Worm (Caenorhabditis elegans) whole organism, L4 larva: Measurements from ENCODE around the gene tag-234.

ENCODE experiments used
- F26F4.8 ChIP-seq: fragments of 200-800 bp; sonication (Bioruptor generic); conservative IDR thresholded peaks from 2 replicates; pipeline ENCODE4 v1.3.6; 2022; ENCODE audit warnings: missing genetic modification characterization, missing compliant biosample characterization
- T26A8.4 ChIP-seq: fragments of 200-800 bp; sonication (Bioruptor generic); IDR thresholded peaks from 2 replicates; pipeline ENCODE4 v1.3.6; 2022; ENCODE audit warnings: missing genetic modification characterization, missing compliant biosample characterization
- Y105C5A.15 ChIP-seq: fragments of 200-800 bp; sonication (Bioruptor generic); IDR thresholded peaks from 2 replicates; pipeline ENCODE4 v1.3.6; 2022; ENCODE audit warnings: missing genetic modification characterization, missing compliant biosample characterization
- Y5F2A.4 ChIP-seq: fragments of 200-800 bp; sonication (Bioruptor generic); optimal IDR thresholded peaks from 2 replicates; lab custom pipeline; 2018; ENCODE audit warnings: mild to moderate bottlenecking, missing genetic modification characterization, missing compliant biosample characterization
- Y75B8A.6 ChIP-seq: fragments of 200-800 bp; sonication (Bioruptor generic); IDR thresholded peaks from 2 replicates; pipeline ENCODE4 v1.3.6; 2022; ENCODE audit warnings: missing genetic modification reagents, missing genetic modification characterization, missing compliant biosample characterization
- aha-1 ChIP-seq: fragments of 150-350 bp; peaks from one replicate; lab custom pipeline; 2014; ENCODE audit warnings: missing biosample characterization, missing genetic modification characterization
- ceh-20 ChIP-seq: fragments of 200-800 bp; sonication (Bioruptor generic); IDR thresholded peaks from 2 replicates; pipeline ENCODE4 v1.3.6; 2022; ENCODE audit warnings: missing genetic modification reagents, missing genetic modification characterization, missing compliant biosample characterization
- ces-1 ChIP-seq: fragments of 150-350 bp; sonication (generic microtip); optimal IDR thresholded peaks from 4 replicates; lab custom pipeline; 2014; ENCODE audit warnings: missing biosample characterization, missing genetic modification reagents, missing genetic modification characterization
- cey-2 ChIP-seq: sonication (generic microtip); optimal IDR thresholded peaks from 3 replicates; lab custom pipeline; 2017; ENCODE audit warnings: missing genetic modification characterization, mild to moderate bottlenecking, missing compliant biosample characterization, antibody characterized with exemption, borderline replicate concordance; ENCODE audit not compliant: insufficient read depth
- daf-16 ChIP-seq, 3 experiments: sonication (generic microtip); optimal IDR thresholded peaks; 2 replicates each; lab custom pipeline; 2016 to 2017; ENCODE audit warnings: missing genetic modification characterization in 3 of 3, missing genetic modification reagents in 3 of 3, mild to moderate bottlenecking in 2 of 3, missing compliant biosample characterization in 2 of 3, missing biosample characterization in 1 of 3, moderate library complexity in 1 of 3
- daf-8 ChIP-seq: fragments of 200-800 bp; sonication (Bioruptor generic); IDR thresholded peaks from 2 replicates; pipeline ENCODE4 v1.3.6; 2022; ENCODE audit warnings: missing genetic modification characterization, missing compliant biosample characterization
- dmd-6 ChIP-seq: fragments of 200-800 bp; sonication (Bioruptor generic); IDR thresholded peaks from 2 replicates; pipeline ENCODE4 v1.3.6; 2022; ENCODE audit warnings: missing genetic modification reagents, missing genetic modification characterization, missing compliant biosample characterization
- dmd-8 ChIP-seq: fragments of 200-800 bp; sonication (Bioruptor generic); IDR thresholded peaks from 2 replicates; pipeline ENCODE4 v1.3.6; 2022; ENCODE audit warnings: missing genetic modification characterization, missing compliant biosample characterization
- dpl-1 ChIP-seq: fragments of 150-350 bp; optimal IDR thresholded peaks from 2 replicates; lab custom pipeline; 2014; ENCODE audit warnings: missing biosample characterization, missing genetic modification reagents, missing genetic modification characterization
- egl-43 ChIP-seq: fragments of 200-800 bp; sonication (Bioruptor generic); IDR thresholded peaks from 2 replicates; pipeline ENCODE4 v1.3.6; 2022; ENCODE audit warnings: missing genetic modification reagents, missing genetic modification characterization, missing compliant biosample characterization
- gei-8 ChIP-seq: fragments of 200-800 bp; sonication (Bioruptor generic); optimal IDR thresholded peaks from 2 replicates; lab custom pipeline; 2018; ENCODE audit warnings: mild to moderate bottlenecking, missing genetic modification characterization, missing compliant biosample characterization
- hif-1 ChIP-seq, 2 experiments: sonication (generic microtip); optimal IDR thresholded peaks; 2 replicates each; lab custom pipeline; 2016 to 2017; ENCODE audit warnings: missing compliant biosample characterization in 2 of 2, missing genetic modification characterization in 2 of 2, missing genetic modification reagents in 2 of 2, missing genotype in 2 of 2, mild to moderate bottlenecking in 1 of 2
- hlh-30 ChIP-seq: sonication (generic microtip); optimal IDR thresholded peaks from 2 replicates; lab custom pipeline; 2017; ENCODE audit warnings: antibody characterized with exemption, mild to moderate bottlenecking, missing genetic modification characterization, missing compliant biosample characterization; ENCODE audit not compliant: insufficient read depth
- lin-1 ChIP-seq: fragments of 200-800 bp; sonication (Bioruptor generic); IDR thresholded peaks from 2 replicates; pipeline ENCODE4 v1.3.6; 2022; ENCODE audit warnings: missing genetic modification reagents, missing genetic modification characterization, missing compliant biosample characterization
- lir-3 ChIP-seq: sonication (generic microtip); optimal IDR thresholded peaks from 2 replicates; lab custom pipeline; 2016; ENCODE audit warnings: mild to moderate bottlenecking, missing genetic modification characterization, missing compliant biosample characterization
- lsy-2 ChIP-seq, 2 experiments: fragments of 150-350 bp in 1 of 2; sonication (generic microtip) in 1 of 2; optimal IDR thresholded peaks; 2 replicates each; lab custom pipeline; 2014 to 2017; ENCODE audit warnings: missing biosample characterization in 2 of 2, missing genetic modification characterization in 2 of 2
- mes-2 ChIP-seq: sonication (generic microtip); optimal IDR thresholded peaks from 2 replicates; lab custom pipeline; 2016; ENCODE audit warnings: missing genotype, mild to moderate bottlenecking, missing genetic modification characterization, missing compliant biosample characterization; ENCODE audit not compliant: poor library complexity, severe bottlenecking
- mxl-3 ChIP-seq: fragments of 200-800 bp; sonication (Bioruptor generic); optimal IDR thresholded peaks from 2 replicates; lab custom pipeline; 2018; ENCODE audit warnings: mild to moderate bottlenecking, missing genetic modification characterization, missing compliant biosample characterization
- nhr-111 ChIP-seq: fragments of 200-800 bp; sonication (Bioruptor generic); optimal IDR thresholded peaks from 2 replicates; lab custom pipeline; 2018; ENCODE audit warnings: mild to moderate bottlenecking, missing genetic modification characterization, missing compliant biosample characterization
- nhr-28 ChIP-seq: fragments of 150-350 bp; optimal IDR thresholded peaks from 2 replicates; lab custom pipeline; 2014; ENCODE audit warnings: missing biosample characterization, missing genetic modification characterization
- nhr-41 ChIP-seq: fragments of 200-800 bp; sonication (Bioruptor generic); IDR thresholded peaks from 2 replicates; pipeline ENCODE4 v1.3.6; 2022; ENCODE audit warnings: missing genetic modification reagents, missing genetic modification characterization, missing compliant biosample characterization
- nhr-76 ChIP-seq: fragments of 150-350 bp; optimal IDR thresholded peaks from 2 replicates; lab custom pipeline; 2014; ENCODE audit warnings: missing biosample characterization, missing genetic modification characterization
- nhr-77 ChIP-seq: fragments of 150-350 bp; optimal IDR thresholded peaks from 2 replicates; lab custom pipeline; 2014; ENCODE audit warnings: missing biosample characterization, missing genetic modification characterization
- rbr-2 ChIP-seq: sonication (generic microtip); optimal IDR thresholded peaks from 2 replicates; lab custom pipeline; 2016; ENCODE audit warnings: missing genotype, missing genetic modification characterization, missing compliant biosample characterization
- sdz-12 ChIP-seq: fragments of 200-800 bp; sonication (Bioruptor generic); optimal IDR thresholded peaks from 2 replicates; lab custom pipeline; 2018; ENCODE audit warnings: mild to moderate bottlenecking, missing genetic modification characterization, missing compliant biosample characterization
- unc-62 ChIP-seq, 3 experiments: fragments of 150-350 bp in 1 of 3; sonication (generic microtip); optimal IDR thresholded peaks in 2 of 3; peaks in 1 of 3; 1 replicate in 1 of 3; 2 replicates in 2 of 3; lab custom pipeline; 2014 to 2017; ENCODE audit warnings: missing biosample characterization in 3 of 3, missing genetic modification characterization in 3 of 3, missing genetic modification reagents in 3 of 3, missing genotype in 1 of 3
- zfp-3 ChIP-seq: fragments of 200-800 bp; sonication (Bioruptor generic); conservative IDR thresholded peaks from 2 replicates; pipeline ENCODE4 v1.3.6; 2022; ENCODE audit warnings: missing genetic modification reagents, missing genetic modification characterization, missing compliant biosample characterization
- zip-11 ChIP-seq: fragments of 200-800 bp; sonication (Bioruptor generic); IDR thresholded peaks from 2 replicates; pipeline ENCODE4 v1.3.6; 2022; ENCODE audit warnings: missing genetic modification characterization, missing compliant biosample characterization
- ztf-11 ChIP-seq: fragments of 150-350 bp; optimal IDR thresholded peaks from 2 replicates; lab custom pipeline; 2014; ENCODE audit warnings: missing biosample characterization, missing genetic modification characterization

The tag-234 gene

DNA sequence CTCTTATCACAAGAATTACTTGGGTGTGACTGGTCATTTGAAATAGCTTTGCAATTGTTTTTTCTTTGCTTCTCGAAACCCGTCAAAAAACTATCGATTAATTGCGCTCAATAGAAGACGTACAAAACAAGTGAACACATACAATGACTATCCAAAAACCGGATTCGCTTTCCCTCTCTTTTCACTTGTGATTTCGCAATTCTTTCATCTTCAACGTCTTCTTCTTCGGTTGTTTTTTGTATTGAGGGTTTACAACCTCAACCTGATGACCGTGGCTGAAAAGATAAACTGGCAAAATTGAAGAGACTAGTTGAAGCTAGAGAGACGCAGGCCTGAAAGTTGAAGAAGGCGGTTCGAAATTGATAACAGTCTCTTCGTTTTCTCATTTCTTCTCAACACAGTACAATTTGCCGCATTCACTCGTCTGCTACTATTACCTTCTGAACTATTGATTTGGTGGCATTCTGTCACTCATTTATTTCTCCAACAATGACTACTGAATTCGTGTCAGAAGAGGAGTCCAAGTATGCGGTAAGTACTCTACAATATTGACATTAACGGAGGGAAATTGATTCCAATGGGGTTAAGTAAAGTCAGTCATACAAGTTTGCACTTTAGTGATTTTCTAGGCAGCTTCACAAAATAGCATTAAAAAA lies 22.1 kb downstream of the tag-234 start (continued):
- TF ChIP-seq Y75B8A.6 (GFP tag; lab: Robert Waterston, UW) (no peak), Y105C5A.15 (GFP tag; lab: Robert Waterston, UW) (no peak), cey-2 (tag; lab: Kevin White, UChicago) (peak; percentile 66), mxl-3 (GFP tag; lab: Kevin White, UChicago) (peak; percentile 48), F26F4.8 (no peak), nhr-76 (no peak), nhr-77 (tag; lab: Kevin White, UChicago) (peak; percentile 10), nhr-28 (tag; lab: Kevin White, UChicago) (peak; percentile 81), Y5F2A.4 (GFP tag; lab: Kevin White, UChicago) (no peak), aha-1 (tag; lab: Kevin White, UChicago) (peak; percentile 70), dmd-6 (GFP tag; lab: Robert Waterston, UW) (peak; percentile 36; the same call in 1 of the 2 replicates), nhr-41 (no peak), lir-3 (no peak), ztf-11 (tag; lab: Kevin White, UChicago) (no peak), mes-2 (tag; lab: Kevin White, UChicago) (peak; percentile 30), hif-1 (tag; optimal IDR thresholded peaks at IDR 0.05; lab: Kevin White, UChicago) (no peak), lin-1 (GFP tag; lab: Robert Waterston, UW) (no peak), rbr-2 (no peak), lsy-2 (tag; optimal IDR thresholded peaks at IDR 0.05; lab: Kevin White, UChicago) (peak; percentile 21 to 32)

DNA sequence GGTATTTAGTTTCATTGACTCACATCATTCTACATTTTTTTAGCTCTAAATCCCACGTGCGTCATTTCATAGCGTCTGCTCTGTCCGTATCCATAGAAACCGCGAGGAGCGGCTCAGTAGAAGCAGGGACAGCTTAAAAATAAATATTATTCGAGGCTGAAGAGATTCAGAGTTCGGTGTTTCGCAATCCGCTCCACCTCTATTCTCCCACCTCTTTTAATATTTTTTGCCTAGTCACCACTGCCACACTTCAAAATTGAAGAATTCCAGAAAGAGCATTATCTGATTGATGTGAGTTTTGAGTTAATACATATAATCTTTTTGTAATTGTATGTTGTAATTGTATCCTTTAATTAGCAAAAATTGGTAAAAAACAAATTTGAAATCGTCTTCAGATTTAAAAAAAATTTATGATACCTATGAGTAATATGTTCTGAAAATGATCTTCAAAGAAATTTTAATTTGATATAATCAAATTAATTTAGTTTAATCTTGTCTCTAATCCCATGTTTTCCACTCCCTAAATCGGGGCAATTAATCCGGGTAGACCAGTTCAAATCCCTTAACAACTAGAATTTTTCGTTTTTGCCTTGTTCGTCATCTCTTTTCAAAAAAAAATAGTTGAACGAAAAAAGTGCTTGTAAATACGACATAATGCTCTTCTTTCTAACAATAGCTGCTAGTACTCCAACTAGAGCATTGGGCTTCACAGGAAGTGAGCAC lies 25.6 kb downstream of the tag-234 start:
- TF ChIP-seq dpl-1 (no peak), egl-43 (GFP tag; lab: Robert Waterston, UW) (0 out of 2 replicates have a peak, but pooled peaks have one; percentile 24)

- no peak for TF ChIP-seq daf-8 (GFP tag; lab: Robert Waterston, UW)
- peak; percentile 82; the same call in 1 of the 2 replicates for TF ChIP-seq zfp-3
- peak in 1 of 2 experiments; percentile 85 for TF ChIP-seq unc-62 (GFP tag; optimal IDR thresholded peaks at IDR 0.05 in 1 of 2; lab: Kevin White, UChicago)
- no peak for TF ChIP-seq unc-62 (tag; optimal IDR thresholded peaks at IDR 0.05; lab: Kevin White, UChicago)
These were observed 28.8 kb downstream of the tag-234 start for ce11 chrII:5892813-5893212.

DNA sequence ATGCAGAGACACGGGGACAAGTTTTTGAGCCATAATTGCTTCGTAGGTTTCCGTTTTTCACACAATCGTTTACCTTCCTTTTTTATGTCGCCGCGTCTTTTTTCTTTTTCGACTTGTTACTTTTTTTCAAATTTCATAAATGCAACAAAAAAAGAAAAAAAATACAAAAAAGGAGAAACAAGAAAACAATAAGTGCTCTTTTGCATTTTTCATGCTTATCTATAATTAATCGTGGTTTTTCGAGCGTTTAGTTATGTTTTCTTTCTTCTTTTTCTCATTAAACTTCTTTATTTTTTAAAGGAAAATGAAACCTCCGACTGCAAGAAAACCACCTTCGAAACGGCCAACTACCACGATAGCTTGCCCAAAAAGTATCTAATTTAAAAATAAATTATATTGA lies 31.9 kb downstream of the tag-234 start, which contains the start of gene F59G1.4:
TSS of gene F59G1.4 (plus strand) at position 301 of the 400 bp plus-strand sequence.
- TF ChIP-seq zip-11 (GFP tag; lab: Robert Waterston, UW) = no peak
- no peak for TF ChIP-seq daf-16 (GFP tag; optimal IDR thresholded peaks at IDR 0.05; lab: Kevin White, UChicago)
- TF ChIP-seq daf-16 (tag; optimal IDR thresholded peaks at IDR 0.05; lab: Kevin White, UChicago) = no peak
- no peak for TF ChIP-seq sdz-12 (GFP tag; lab: Kevin White, UChicago)
- no peak for TF ChIP-seq nhr-76
- no peak for TF ChIP-seq hlh-30 (tag; lab: Kevin White, UChicago)
- TF ChIP-seq ceh-20 (GFP tag; lab: Robert Waterston, UW) = no peak
- TF ChIP-seq dpl-1 = no peak
- no peak for TF ChIP-seq nhr-111 (GFP tag; lab: Kevin White, UChicago)
- TF ChIP-seq T26A8.4 (GFP tag; lab: Robert Waterston, UW) = no peak
- TF ChIP-seq dmd-8 (GFP tag; lab: Robert Waterston, UW) = no peak
- TF ChIP-seq ces-1 (GFP tag; lab: Kevin White, UChicago) = no peak
- no peak for TF ChIP-seq gei-8 (GFP tag; lab: Kevin White, UChicago)
